Fruit fly (Drosophila melanogaster): ENCODE data around the gene Ca-alpha1T.

DNA sequence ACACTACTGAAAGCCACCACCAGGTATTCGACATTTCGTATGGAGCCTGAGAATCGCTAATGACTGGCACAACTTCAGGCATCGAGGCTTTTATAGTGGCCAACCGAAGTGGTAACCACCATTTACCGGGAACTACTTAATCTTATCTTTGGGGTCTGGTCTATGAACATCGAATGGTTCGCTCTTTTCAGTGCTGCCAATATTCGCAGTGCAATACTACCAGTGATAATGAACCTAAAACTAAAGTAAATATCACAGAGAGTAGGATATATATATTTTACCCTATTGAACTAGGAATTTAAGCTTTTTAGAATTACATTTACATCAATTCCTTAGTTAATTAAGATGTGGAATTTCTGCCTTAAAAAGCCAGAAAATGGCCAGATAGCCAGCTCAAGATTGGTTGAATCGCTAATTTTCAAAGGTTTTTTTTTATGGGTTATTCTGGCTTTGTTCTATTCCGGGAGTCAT lies 10.3 kb upstream of the Ca-alpha1T start, which contains the start of gene vanin-like:
- no peak for TF ChIP-seq Hr96 (GFP tag; optimal IDR thresholded peaks at IDR 0.05)
- no peak for TF ChIP-seq CG14711 (tag; optimal IDR thresholded peaks at IDR 0.05)
- TF ChIP-seq CG1620 (GFP tag; optimal IDR thresholded peaks at IDR 0.05), result no peak
- no peak for TF ChIP-seq kay (GFP tag; ENCODE audit: borderline replicate concordance)
- peak in 1 of 2 experiments; percentile 1 for TF ChIP-seq cnc (optimal IDR thresholded peaks at IDR 0.05)
- no peak for TF ChIP-seq toe (GFP tag; optimal IDR thresholded peaks at IDR 0.05)
- TF ChIP-seq CG7101 (tag; optimal IDR thresholded peaks at IDR 0.05), result no peak
- no peak for TF ChIP-seq CG12768 (GFP tag; optimal IDR thresholded peaks at IDR 0.05)

Measured in whole organism, adult.